Worm (Caenorhabditis elegans) whole organism, L3 larva: Measurements from ENCODE around the gene calu-1.

ENCODE experiments used
- ZK546.5 ChIP-seq: sonication (generic microtip); optimal IDR thresholded peaks from 2 replicates; lab custom pipeline; 2017; ENCODE audit warnings: missing biosample characterization, missing genetic modification characterization
- ama-1 ChIP-seq: fragments of 150-350 bp; optimal IDR thresholded peaks from 2 replicates; lab custom pipeline; 2018
- daf-12 ChIP-seq: fragments of 150-350 bp; optimal IDR thresholded peaks from 2 replicates; lab custom pipeline; 2014; ENCODE audit warnings: missing biosample characterization, missing genetic modification reagents, missing genetic modification characterization
- egl-27 ChIP-seq: sonication (generic microtip); optimal IDR thresholded peaks from 4 replicates; lab custom pipeline; 2017; ENCODE audit warnings: missing biosample characterization, missing genetic modification reagents, missing genetic modification characterization
- fkh-10 ChIP-seq: sonication (generic microtip); optimal IDR thresholded peaks from 2 replicates; lab custom pipeline; 2017; ENCODE audit warnings: missing biosample characterization, missing genetic modification reagents, missing genetic modification characterization
- lin-39 ChIP-seq: fragments of 150-350 bp; optimal IDR thresholded peaks from 2 replicates; lab custom pipeline; 2018; ENCODE audit warnings: missing biosample characterization, missing genetic modification reagents, missing genetic modification characterization
- nfya-1 ChIP-seq: sonication (generic microtip); optimal IDR thresholded peaks from 2 replicates; lab custom pipeline; 2017; ENCODE audit warnings: missing genetic modification characterization, mild to moderate bottlenecking, missing compliant biosample characterization, antibody characterized with exemption, moderate library complexity; ENCODE audit not compliant: insufficient read depth
- nhr-11 ChIP-seq: fragments of 150-350 bp; optimal IDR thresholded peaks from 2 replicates; lab custom pipeline; 2014; ENCODE audit warnings: missing biosample characterization, missing genetic modification characterization
- nhr-23 ChIP-seq: fragments of 150-350 bp; optimal IDR thresholded peaks from 2 replicates; lab custom pipeline; 2014; ENCODE audit warnings: missing biosample characterization, missing genetic modification reagents, missing genetic modification characterization
- nhr-237 ChIP-seq: fragments of 150-350 bp; optimal IDR thresholded peaks from 2 replicates; lab custom pipeline; 2014; ENCODE audit warnings: missing biosample characterization, missing genetic modification characterization
- nhr-28 ChIP-seq: fragments of 150-350 bp; optimal IDR thresholded peaks from 2 replicates; lab custom pipeline; 2014; ENCODE audit warnings: missing biosample characterization, missing genetic modification characterization
- skn-1 ChIP-seq: fragments of 150-350 bp; optimal IDR thresholded peaks from 2 replicates; lab custom pipeline; 2014; ENCODE audit warnings: missing biosample characterization, missing genetic modification characterization

DNA sequence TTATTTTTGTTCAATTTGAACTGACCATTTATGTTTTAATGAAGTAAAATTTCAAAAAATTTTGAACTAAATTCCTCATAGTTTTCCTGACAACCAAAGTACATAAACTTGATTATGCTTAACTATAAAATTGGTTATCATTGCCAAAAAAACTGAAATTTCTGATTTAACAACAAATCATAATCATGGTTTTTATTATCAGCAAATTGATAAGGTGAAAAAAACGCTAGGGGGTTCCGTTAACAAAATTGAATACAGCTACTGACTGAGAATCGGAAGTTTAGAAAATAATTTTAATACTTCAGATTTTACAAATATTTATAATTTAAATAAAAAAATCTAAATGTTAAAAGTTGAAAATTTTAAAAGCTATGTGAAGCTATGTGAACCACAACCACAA is 36.3 kb upstream of the calu-1 start:
- TF ChIP-seq nhr-11 = no peak
- TF ChIP-seq egl-27 (tag; lab: Kevin White, UChicago) = no peak
- TF ChIP-seq ZK546.5 (tag; lab: Kevin White, UChicago) = no peak
- no peak for TF ChIP-seq nhr-28 (tag; lab: Kevin White, UChicago)
- no peak for TF ChIP-seq skn-1 (tag; lab: Kevin White, UChicago)
- TF ChIP-seq nhr-237 (tag; lab: Kevin White, UChicago) = no peak
- TF ChIP-seq daf-12 (tag; lab: Kevin White, UChicago) = no peak
- TF ChIP-seq nhr-23 (tag; lab: Kevin White, UChicago) = no peak
- no peak for TF ChIP-seq ama-1 (lab: Kevin White, UChicago)
- no peak for TF ChIP-seq nfya-1 (tag; lab: Kevin White, UChicago)
- no peak for TF ChIP-seq lin-39 (tag; lab: Kevin White, UChicago)
- no peak for TF ChIP-seq fkh-10
